Fruit fly (Drosophila melanogaster): Measurements from ENCODE around the gene by.

Gene by

DNA sequence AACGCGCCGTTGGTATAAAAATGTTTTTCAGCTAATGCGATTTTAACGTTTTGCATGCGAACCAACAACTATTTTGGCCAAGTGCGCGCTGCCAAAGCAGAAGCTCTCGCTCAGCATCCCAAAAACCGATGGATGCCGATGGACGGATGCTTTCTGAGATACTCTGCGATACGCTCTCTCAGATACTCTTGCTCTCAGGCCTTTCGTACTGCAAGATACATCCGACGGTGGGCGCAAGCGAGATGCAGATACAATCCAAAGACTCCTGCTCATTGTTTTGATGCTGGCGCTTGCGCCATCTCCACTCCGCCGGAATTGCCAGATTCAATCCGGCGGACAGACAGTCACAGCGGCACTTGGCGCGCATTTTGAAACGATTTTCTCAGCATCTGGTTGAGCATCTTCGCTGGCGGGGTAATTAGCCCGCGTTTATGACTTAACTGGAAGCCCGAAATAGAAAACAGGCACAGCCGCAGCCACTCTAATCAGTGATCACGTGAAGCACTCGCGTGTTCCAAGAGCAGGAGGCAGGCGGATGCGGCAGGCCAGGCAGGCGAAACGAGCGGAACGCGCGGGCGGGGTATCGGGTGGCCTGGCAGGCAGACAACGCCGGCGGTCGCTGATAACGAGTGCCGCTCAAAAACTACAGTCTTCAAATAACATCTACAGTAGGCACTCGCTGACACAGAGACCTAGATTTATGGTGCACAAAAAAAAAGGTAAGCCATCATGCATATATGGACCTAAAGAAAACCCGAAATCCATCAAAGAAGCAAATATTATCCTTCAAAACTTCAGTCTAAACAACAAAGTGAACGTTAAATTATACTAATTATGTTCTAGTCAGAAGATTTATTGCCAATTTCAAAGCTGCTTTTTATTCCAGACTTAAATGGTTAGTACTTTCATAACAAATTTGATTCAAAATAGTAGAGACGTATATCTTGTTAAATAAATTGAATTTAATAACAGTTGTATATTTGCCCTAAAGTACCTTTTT, 38.9 kb downstream of the by start, which contains the start of gene CG16779 (continued):
- TF ChIP-seq CG3281 (GFP tag; optimal IDR thresholded peaks at IDR 0.05) (peak; percentile 35), HLH4C (GFP tag; IDR thresholded peaks at IDR 0.05; ENCODE audit: partially characterized antibody) (no peak), grau (tag; optimal IDR thresholded peaks at IDR 0.05) (peak; percentile 90), Hr3 (GFP tag; optimal IDR thresholded peaks at IDR 0.05) (peak; percentile 53), CG6683 (GFP tag; optimal IDR thresholded peaks at IDR 0.05) (no peak), CG15011 (GFP tag; optimal IDR thresholded peaks at IDR 0.05) (peak; percentile 25), CG30403 (GFP tag; optimal IDR thresholded peaks at IDR 0.05) (peak; percentile 59), Kr (GFP tag; optimal IDR thresholded peaks at IDR 0.05) (no peak), CG12769 (tag; optimal IDR thresholded peaks at IDR 0.05) (no peak), slbo (GFP tag; IDR thresholded peaks at IDR 0.05) (0 out of 2 replicates have a peak, but pooled peaks have one; percentile 3), CG18764 (GFP tag; optimal IDR thresholded peaks at IDR 0.05) (no peak), Dp (GFP tag; optimal IDR thresholded peaks at IDR 0.05) (peak; percentile 89), insv (GFP tag; optimal IDR thresholded peaks at IDR 0.05) (no peak), jumu (GFP tag; optimal IDR thresholded peaks at IDR 0.05) (no peak), CG12744 (GFP tag; optimal IDR thresholded peaks at IDR 0.05) (no peak), CG4328 (GFP tag; optimal IDR thresholded peaks at IDR 0.05) (peak; percentile 26), Ets65A (GFP tag) (peak; percentile 72), HmgD (GFP tag; optimal IDR thresholded peaks at IDR 0.05) (no peak), CG8924 (tag; optimal IDR thresholded peaks at IDR 0.05) (peak; percentile 14), CG13894 (tag; optimal IDR thresholded peaks at IDR 0.05) (no peak), Sin3A (optimal IDR thresholded peaks at IDR 0.05) (no peak), stwl (tag; optimal IDR thresholded peaks at IDR 0.05) (no peak), CG9215 (GFP tag; IDR thresholded peaks at IDR 0.05) (peak; percentile 99), NFAT (GFP tag; IDR thresholded peaks at IDR 0.05) (no peak), Adf1 (GFP tag; IDR thresholded peaks at IDR 0.05) (no peak), Xrp1 (GFP tag; IDR thresholded peaks at IDR 0.05) (0 out of 2 replicates have a peak, but pooled peaks have one; percentile 10), Dref (GFP tag; IDR thresholded peaks at IDR 0.05) (0 out of 2 replicates have a peak, but pooled peaks have one; percentile 17), CG13775 (GFP tag; optimal IDR thresholded peaks at IDR 0.05) (peak; percentile 38), dm (GFP tag; optimal IDR thresholded peaks at IDR 0.05) (no peak), CG1832 (GFP tag; optimal IDR thresholded peaks at IDR 0.05) (peak; percentile 61), gcm2 (GFP tag; optimal IDR thresholded peaks at IDR 0.05) (no peak), CkIIα-i1 (GFP tag; IDR thresholded peaks at IDR 0.05) (no peak), CG17912 (GFP tag; optimal IDR thresholded peaks at IDR 0.05) (no peak), lab (GFP tag; optimal IDR thresholded peaks at IDR 0.05) (no peak), HHEX (GFP tag; optimal IDR thresholded peaks at IDR 0.05) (peak; percentile 16), Sox102F (GFP tag; optimal IDR thresholded peaks at IDR 0.05) (peak; percentile 36), CG11504 (tag; optimal IDR thresholded peaks at IDR 0.05) (peak; percentile 66), CG9437 (GFP tag; optimal IDR thresholded peaks at IDR 0.05) (peak; percentile 21), CG34376 (GFP tag; optimal IDR thresholded peaks at IDR 0.05) (peak; percentile 60), twi (tag; optimal IDR thresholded peaks at IDR 0.05) (peak; percentile 58), pita (GFP tag; optimal IDR thresholded peaks at IDR 0.05) (no peak), CG15073 (GFP tag; optimal IDR thresholded peaks at IDR 0.05) (no peak), CG10654 (GFP tag; optimal IDR thresholded peaks at IDR 0.05) (no peak), br (optimal IDR thresholded peaks at IDR 0.05) (no peak), CG3726 (GFP tag; IDR thresholded peaks at IDR 0.05) (no peak), CG12942 (GFP tag; optimal IDR thresholded peaks at IDR 0.05) (no peak), CG17186 (GFP tag; optimal IDR thresholded peaks at IDR 0.05) (no peak), rib (GFP tag; IDR thresholded peaks at IDR 0.05) (no peak), dmrt11E (tag; optimal IDR thresholded peaks at IDR 0.05) (peak; percentile 51)
